Worm (Caenorhabditis elegans) whole organism, late embryonic: ENCODE data around the gene B0334.5.
A peak's percentile ranks its signal among the peaks of the same experiment; 100 is the strongest.

Experiments
- C08G9.2 ChIP-seq: sonication (generic microtip); optimal IDR thresholded peaks from 2 replicates; lab custom pipeline; 2016; ENCODE audit warnings: mild to moderate bottlenecking, missing genetic modification characterization, moderate library complexity, missing compliant biosample characterization
- F13H6.1 ChIP-seq: sonication (generic microtip); optimal IDR thresholded peaks from 2 replicates; lab custom pipeline; 2016; ENCODE audit warnings: missing genetic modification characterization, missing compliant biosample characterization
- K09A11.1 ChIP-seq: sonication (generic microtip); optimal IDR thresholded peaks from 2 replicates; lab custom pipeline; 2017; ENCODE audit warnings: antibody characterized with exemption, mild to moderate bottlenecking, missing genetic modification characterization, missing compliant biosample characterization; ENCODE audit not compliant: insufficient read depth
- T23F11.4 ChIP-seq: fragments of 200-800 bp; sonication (Bioruptor generic); optimal IDR thresholded peaks from 2 replicates; lab custom pipeline; 2018; ENCODE audit warnings: mild to moderate bottlenecking, missing genetic modification characterization, missing compliant biosample characterization
- ama-1 ChIP-seq: fragments of 150-350 bp; optimal IDR thresholded peaks from 2 replicates; lab custom pipeline; 2014
- ceh-18 ChIP-seq: sonication (generic microtip); optimal IDR thresholded peaks from 2 replicates; lab custom pipeline; 2016; ENCODE audit warnings: missing genetic modification characterization, missing compliant biosample characterization
- ceh-22 ChIP-seq: sonication (generic microtip); optimal IDR thresholded peaks from 2 replicates; lab custom pipeline; 2017; ENCODE audit warnings: missing biosample characterization, missing genetic modification characterization
- ceh-31 ChIP-seq: sonication (generic microtip); optimal IDR thresholded peaks from 2 replicates; lab custom pipeline; 2016; ENCODE audit warnings: missing genetic modification characterization, missing compliant biosample characterization
- ceh-34 ChIP-seq: sonication (generic microtip); optimal IDR thresholded peaks from 2 replicates; lab custom pipeline; 2016; ENCODE audit warnings: mild to moderate bottlenecking, missing genetic modification characterization, missing compliant biosample characterization
- ceh-45 ChIP-seq: fragments of 200-800 bp; sonication (Bioruptor generic); IDR thresholded peaks from 2 replicates; pipeline ENCODE4 v1.3.6; 2022; ENCODE audit warnings: missing genetic modification reagents, missing genetic modification characterization, missing compliant biosample characterization
- ceh-48 ChIP-seq: sonication (generic microtip); optimal IDR thresholded peaks from 2 replicates; lab custom pipeline; 2016; ENCODE audit warnings: missing genetic modification characterization, inconsistent platforms, missing compliant biosample characterization
- ceh-6 ChIP-seq: fragments of 200-800 bp; sonication (Bioruptor generic); optimal IDR thresholded peaks from 2 replicates; lab custom pipeline; 2018; ENCODE audit warnings: mild to moderate bottlenecking, missing genetic modification characterization, missing compliant biosample characterization
- ceh-9 ChIP-seq: sonication (generic microtip); optimal IDR thresholded peaks from 2 replicates; lab custom pipeline; 2016; ENCODE audit warnings: mild to moderate bottlenecking, missing genetic modification characterization, inconsistent platforms, missing compliant biosample characterization
- dmd-4 ChIP-seq: sonication (generic microtip); optimal IDR thresholded peaks from 2 replicates; lab custom pipeline; 2016; ENCODE audit warnings: borderline replicate concordance, missing genetic modification characterization, missing compliant biosample characterization
- fax-1 ChIP-seq: sonication (generic microtip); optimal IDR thresholded peaks from 2 replicates; lab custom pipeline; 2016; ENCODE audit warnings: missing genotype, missing genetic modification characterization, missing compliant biosample characterization
- fkh-10 ChIP-seq: fragments of 150-350 bp; optimal IDR thresholded peaks from 2 replicates; lab custom pipeline; 2014; ENCODE audit warnings: missing biosample characterization, missing genetic modification reagents, missing genetic modification characterization
- hlh-13 ChIP-seq: fragments of 200-800 bp; sonication (Bioruptor generic); optimal IDR thresholded peaks from 2 replicates; lab custom pipeline; 2018; ENCODE audit warnings: mild to moderate bottlenecking, missing genetic modification characterization, missing compliant biosample characterization
- hlh-15 ChIP-seq: sonication (generic microtip); optimal IDR thresholded peaks from 2 replicates; lab custom pipeline; 2016; ENCODE audit warnings: missing genetic modification characterization, missing compliant biosample characterization
- hlh-30 ChIP-seq: sonication (generic microtip); optimal IDR thresholded peaks from 2 replicates; lab custom pipeline; 2017; ENCODE audit warnings: antibody characterized with exemption, missing genetic modification characterization, missing compliant biosample characterization; ENCODE audit not compliant: insufficient read depth
- hlh-8 ChIP-seq: sonication (generic microtip); optimal IDR thresholded peaks from 2 replicates; lab custom pipeline; 2016; ENCODE audit warnings: missing genotype, missing genetic modification characterization, missing compliant biosample characterization
- lim-6 ChIP-seq: sonication (generic microtip); optimal IDR thresholded peaks from 2 replicates; lab custom pipeline; 2016; ENCODE audit warnings: missing genetic modification characterization, missing compliant biosample characterization
- lin-11 ChIP-seq: fragments of 200-800 bp; sonication (Bioruptor generic); optimal IDR thresholded peaks from 2 replicates; lab custom pipeline; 2018; ENCODE audit warnings: mild to moderate bottlenecking, missing genetic modification characterization, missing compliant biosample characterization
- madf-2 ChIP-seq: sonication (generic microtip); optimal IDR thresholded peaks from 2 replicates; lab custom pipeline; 2017; ENCODE audit warnings: missing genetic modification characterization, missing compliant biosample characterization
- mec-3 ChIP-seq: sonication (generic microtip); optimal IDR thresholded peaks from 2 replicates; lab custom pipeline; 2016; ENCODE audit warnings: borderline replicate concordance, missing genetic modification characterization, missing compliant biosample characterization
- nhr-11 ChIP-seq: fragments of 150-350 bp; optimal IDR thresholded peaks from 2 replicates; lab custom pipeline; 2014; ENCODE audit warnings: missing biosample characterization, missing genetic modification characterization
- npax-4 ChIP-seq: sonication (generic microtip); optimal IDR thresholded peaks from 2 replicates; lab custom pipeline; 2016; ENCODE audit warnings: missing genetic modification characterization, missing compliant biosample characterization
- odd-2 ChIP-seq: sonication (generic microtip); optimal IDR thresholded peaks from 2 replicates; lab custom pipeline; 2017; ENCODE audit warnings: antibody characterized with exemption, mild to moderate bottlenecking, missing genetic modification characterization, missing compliant biosample characterization
- pag-3 ChIP-seq: sonication (generic microtip); optimal IDR thresholded peaks from 2 replicates; lab custom pipeline; 2016; ENCODE audit warnings: missing compliant biosample characterization, missing genetic modification characterization, borderline replicate concordance
- pat-9 ChIP-seq: fragments of 200-800 bp; sonication (Bioruptor generic); optimal IDR thresholded peaks from 2 replicates; lab custom pipeline; 2018; ENCODE audit warnings: mild to moderate bottlenecking, missing genetic modification characterization, moderate library complexity, missing compliant biosample characterization
- pax-1 ChIP-seq: fragments of 150-350 bp; optimal IDR thresholded peaks from 2 replicates; lab custom pipeline; 2014; ENCODE audit warnings: missing biosample characterization, missing genetic modification characterization
- pha-2 ChIP-seq: sonication (generic microtip); optimal IDR thresholded peaks from 2 replicates; lab custom pipeline; 2017; ENCODE audit warnings: mild to moderate bottlenecking, missing genetic modification characterization, missing compliant biosample characterization
- pha-4 ChIP-seq: fragments of 150-350 bp; optimal IDR thresholded peaks from 2 replicates; lab custom pipeline; 2018; ENCODE audit warnings: missing biosample characterization, missing genetic modification reagents, missing genetic modification characterization
- pqm-1 ChIP-seq: sonication (generic microtip); optimal IDR thresholded peaks from 2 replicates; lab custom pipeline; 2016; ENCODE audit warnings: missing genetic modification characterization, missing compliant biosample characterization
- pros-1 ChIP-seq: fragments of 150-350 bp; optimal IDR thresholded peaks from 2 replicates; lab custom pipeline; 2014; ENCODE audit warnings: missing biosample characterization, missing genetic modification reagents, missing genetic modification characterization
- ref-2 ChIP-seq: sonication (generic microtip); optimal IDR thresholded peaks from 2 replicates; lab custom pipeline; 2016; ENCODE audit warnings: missing genetic modification characterization, missing compliant biosample characterization
- sdc-2 ChIP-seq: sonication (generic microtip); optimal IDR thresholded peaks from 2 replicates; lab custom pipeline; 2016; ENCODE audit warnings: missing genotype, missing genetic modification characterization, missing compliant biosample characterization
- tbx-7 ChIP-seq: sonication (generic microtip); optimal IDR thresholded peaks from 2 replicates; lab custom pipeline; 2016; ENCODE audit warnings: missing genotype, missing genetic modification characterization, missing compliant biosample characterization
- unc-55 ChIP-seq: sonication (generic microtip); optimal IDR thresholded peaks from 2 replicates; lab custom pipeline; 2017; ENCODE audit warnings: missing biosample characterization, missing genetic modification reagents, missing genetic modification characterization
- zip-5 ChIP-seq: sonication (generic microtip); optimal IDR thresholded peaks from 2 replicates; lab custom pipeline; 2016; ENCODE audit warnings: missing genetic modification characterization, missing compliant biosample characterization

B0334.5 gene

DNA sequence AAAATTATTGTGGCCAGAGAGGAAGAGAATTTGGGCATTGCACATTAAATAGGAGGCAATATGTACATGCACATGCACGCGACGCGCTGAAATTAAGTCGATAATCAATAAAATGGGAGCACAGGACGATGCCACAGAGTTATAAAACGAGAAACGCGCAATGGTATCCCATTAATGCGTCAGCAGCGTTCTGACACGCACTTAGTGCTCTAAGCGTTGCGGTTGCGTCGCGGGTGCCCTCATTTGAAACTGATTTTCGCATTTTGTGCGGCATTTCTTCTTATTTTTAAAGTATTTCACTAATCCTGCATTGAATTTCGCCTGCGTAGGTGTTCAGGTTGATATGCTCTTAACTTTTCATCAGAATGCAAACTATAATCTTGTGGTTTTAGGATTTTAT is 44.4 kb upstream of the B0334.5 start, which contains the start of gene rsp-1 (continued):
- TF ChIP-seq ref-2 (tag; lab: Kevin White, UChicago) = peak; percentile 69
- no peak for TF ChIP-seq ceh-22
- TF ChIP-seq K09A11.1 (tag; lab: Kevin White, UChicago) = peak; percentile 11
- TF ChIP-seq pag-3 = peak; percentile 42
- TF ChIP-seq ceh-18 = peak; percentile 77
- TF ChIP-seq lin-11 (tag; lab: Kevin White, UChicago) = no peak
- TF ChIP-seq pqm-1 = no peak
- no peak for TF ChIP-seq zip-5 (tag; lab: Kevin White, UChicago)
- TF ChIP-seq ceh-6 (GFP tag; lab: Kevin White, UChicago) = peak; percentile 36
- peak; percentile 40 for TF ChIP-seq F13H6.1
- no peak for TF ChIP-seq ceh-9
- peak; percentile 19 for TF ChIP-seq C08G9.2
- TF ChIP-seq ama-1 (lab: Kevin White, UChicago) = no peak
- no peak for TF ChIP-seq hlh-15 (tag; lab: Kevin White, UChicago)
- peak; percentile 17 for TF ChIP-seq hlh-30 (tag; lab: Kevin White, UChicago)
- TF ChIP-seq ceh-31 (tag; lab: Kevin White, UChicago) = peak; percentile 78

DNA sequence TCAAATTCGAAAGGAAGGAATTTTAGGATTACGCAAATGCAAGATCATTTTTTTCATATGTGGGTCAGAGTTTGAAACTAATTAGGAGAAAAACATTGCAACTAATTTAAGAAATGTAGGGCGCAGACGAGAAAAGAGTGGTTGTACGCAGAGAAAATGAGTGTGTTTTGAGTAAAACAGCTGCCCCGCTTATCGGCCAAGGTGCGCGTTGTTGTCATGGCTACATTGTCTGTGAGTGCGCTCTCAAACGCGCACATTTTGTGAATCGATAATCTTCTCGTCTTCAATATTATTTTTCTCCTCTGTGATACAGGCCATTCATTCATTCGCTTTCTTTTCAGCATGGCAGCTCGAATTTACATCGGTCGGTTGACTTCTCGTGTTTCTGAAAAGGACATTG is 43.8 kb upstream of the B0334.5 start:
- no peak for TF ChIP-seq T23F11.4 (GFP tag; lab: Kevin White, UChicago)
- TF ChIP-seq ceh-18 = no peak
- TF ChIP-seq unc-55 (GFP tag; lab: Kevin White, UChicago) = no peak
- no peak for TF ChIP-seq pros-1 (tag; lab: Kevin White, UChicago)
- TF ChIP-seq tbx-7 (tag; lab: Kevin White, UChicago) = no peak
- no peak for TF ChIP-seq lim-6 (tag; lab: Kevin White, UChicago)
- TF ChIP-seq hlh-13 (GFP tag; lab: Kevin White, UChicago) = no peak
- no peak for TF ChIP-seq pqm-1
- TF ChIP-seq ceh-34 = no peak
- TF ChIP-seq pag-3 = no peak
- TF ChIP-seq pax-1 = no peak
- no peak for TF ChIP-seq sdc-2 (tag; lab: Kevin White, UChicago)
- TF ChIP-seq pat-9 (tag; lab: Kevin White, UChicago) = no peak
- no peak for TF ChIP-seq madf-2 (tag; lab: Kevin White, UChicago)
- TF ChIP-seq fkh-10 = no peak
- no peak for TF ChIP-seq ref-2 (tag; lab: Kevin White, UChicago)
- no peak for TF ChIP-seq ceh-22

DNA sequence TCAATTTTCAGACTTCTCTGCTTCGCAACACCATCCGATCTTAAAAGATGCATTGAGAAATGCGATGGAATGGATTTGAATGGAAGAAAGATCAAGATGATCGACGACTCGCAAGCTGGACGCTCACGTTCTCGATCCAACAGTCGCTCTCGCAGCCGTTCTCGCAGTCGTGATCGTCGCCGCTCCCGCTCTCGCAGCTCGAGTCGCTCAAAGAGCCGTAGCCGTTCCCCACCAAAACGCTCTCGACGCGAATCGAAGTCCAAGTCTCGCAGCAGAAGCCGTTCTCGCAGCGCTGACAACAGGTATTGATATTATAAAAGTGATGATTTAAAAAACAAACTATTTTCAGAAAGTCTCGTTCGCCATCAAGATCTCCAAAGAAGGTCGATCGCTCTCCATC is 42.3 kb upstream of the B0334.5 start:
- TF ChIP-seq odd-2 (tag; lab: Kevin White, UChicago) = no peak
- TF ChIP-seq ceh-45 (GFP tag; lab: Robert Waterston, UW) = no peak
- no peak for TF ChIP-seq pqm-1
- no peak for TF ChIP-seq T23F11.4 (GFP tag; lab: Kevin White, UChicago)
- TF ChIP-seq hlh-15 (tag; lab: Kevin White, UChicago) = no peak
- TF ChIP-seq C08G9.2 = no peak

DNA sequence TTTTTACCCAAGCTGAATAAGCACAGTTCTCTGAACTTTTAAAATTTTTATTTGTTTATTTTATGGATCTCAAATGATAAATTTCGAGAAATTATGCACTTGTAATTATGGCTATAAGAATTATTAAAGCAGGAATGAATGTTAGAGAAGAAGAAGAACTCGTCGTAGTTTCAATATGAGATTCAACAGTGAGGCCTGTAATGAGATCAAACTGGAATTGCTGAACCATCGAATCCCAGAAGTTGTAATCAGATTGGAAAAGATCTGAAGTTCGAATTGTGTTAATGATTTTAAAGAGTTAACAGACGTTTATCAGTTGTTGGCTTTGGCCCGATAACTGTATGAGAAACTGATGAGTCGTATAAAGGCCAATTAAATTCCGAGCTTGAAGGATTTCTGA is 41.8 kb upstream of the B0334.5 start:
- no peak for TF ChIP-seq zip-5 (tag; lab: Kevin White, UChicago)
- TF ChIP-seq K09A11.1 (tag; lab: Kevin White, UChicago) = no peak
- TF ChIP-seq pha-4 (tag; lab: Kevin White, UChicago) = no peak
- TF ChIP-seq pha-2 = no peak
- no peak for TF ChIP-seq nhr-11 (tag; lab: Kevin White, UChicago)
- no peak for TF ChIP-seq hlh-8
- TF ChIP-seq dmd-4 (tag; lab: Kevin White, UChicago) = no peak
- no peak for TF ChIP-seq fax-1 (tag; lab: Kevin White, UChicago)
- no peak for TF ChIP-seq lim-6 (tag; lab: Kevin White, UChicago)
- TF ChIP-seq pax-1 = no peak

DNA sequence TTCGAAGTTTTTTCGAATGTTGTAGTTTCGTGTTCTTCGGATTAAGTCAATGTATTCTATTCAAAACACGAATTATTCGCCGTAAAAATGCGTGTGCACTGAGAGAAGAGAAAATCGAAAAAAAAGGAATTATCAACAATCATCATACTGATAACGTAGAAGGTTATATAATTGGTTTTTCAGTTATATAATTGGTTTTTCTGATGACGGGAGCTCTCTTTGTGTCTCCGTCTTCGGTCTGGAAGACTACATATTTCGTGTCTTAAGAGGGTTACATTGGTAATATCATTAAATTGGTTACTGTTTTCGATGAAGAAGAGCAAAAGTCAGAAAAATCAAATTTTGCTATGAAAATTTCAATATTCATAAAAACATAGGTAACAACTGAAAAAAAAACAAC is 37.6 kb upstream of the B0334.5 start:
- TF ChIP-seq odd-2 (tag; lab: Kevin White, UChicago) = no peak
- TF ChIP-seq npax-4 = no peak
- no peak for TF ChIP-seq lim-6 (tag; lab: Kevin White, UChicago)
- TF ChIP-seq lin-11 (tag; lab: Kevin White, UChicago) = no peak
- no peak for TF ChIP-seq hlh-15 (tag; lab: Kevin White, UChicago)
- no peak for TF ChIP-seq nhr-11 (tag; lab: Kevin White, UChicago)
- no peak for TF ChIP-seq mec-3 (tag; lab: Kevin White, UChicago)
- TF ChIP-seq madf-2 (tag; lab: Kevin White, UChicago) = no peak
- no peak for TF ChIP-seq pha-4 (tag; lab: Kevin White, UChicago)
- no peak for TF ChIP-seq ceh-45 (GFP tag; lab: Robert Waterston, UW)
- no peak for TF ChIP-seq ceh-48 (tag; lab: Kevin White, UChicago)
